Fruit fly (Drosophila melanogaster): ENCODE results near the gene Cpr92F.

Cpr92F gene

dm6 chr3R:20621805-20622286 lies 47.5 kb upstream of the Cpr92F start, which contains the start of gene H (continued):
- TF ChIP-seq CkIIα-i1 (GFP tag; IDR thresholded peaks at IDR 0.05) (no peak), CG2889 (GFP tag; IDR thresholded peaks at IDR 0.05) (no peak), Ets97D (GFP tag; optimal IDR thresholded peaks at IDR 0.05) (peak; percentile 65), CG2116 (GFP tag; optimal IDR thresholded peaks at IDR 0.05) (peak; percentile 47), unc-4 (GFP tag; IDR thresholded peaks at IDR 0.05; ENCODE audit: partially characterized antibody) (no peak), h (optimal IDR thresholded peaks at IDR 0.05) (no peak), prd (optimal IDR thresholded peaks at IDR 0.05) (no peak), prd (GFP tag; IDR thresholded peaks at IDR 0.05) (no peak), ash1 (GFP tag; optimal IDR thresholded peaks at IDR 0.05) (no peak), nmo (GFP tag; optimal IDR thresholded peaks at IDR 0.05) (no peak), sens (GFP tag) (peak; percentile 52), CG3163 (GFP tag; optimal IDR thresholded peaks at IDR 0.05) (no peak), CG3726 (GFP tag; IDR thresholded peaks at IDR 0.05) (no peak), knrl (GFP tag; IDR thresholded peaks at IDR 0.05; ENCODE audit: partially characterized antibody) (0 out of 3 replicates have a peak, but pooled peaks have one; percentile 11), CG4404 (GFP tag; IDR thresholded peaks at IDR 0.05) (no peak), CG17802 (tag; optimal IDR thresholded peaks at IDR 0.05) (peak; percentile 90), Hmr (GFP tag; optimal IDR thresholded peaks at IDR 0.05) (no peak), Neu2 (GFP tag; optimal IDR thresholded peaks at IDR 0.05; ENCODE audit: borderline replicate concordance) (no peak), CG1024 (GFP tag; IDR thresholded peaks at IDR 0.05) (peak; percentile 81), Dp (GFP tag; optimal IDR thresholded peaks at IDR 0.05) (peak; percentile 29), fd3F (GFP tag; optimal IDR thresholded peaks at IDR 0.05) (no peak), Dbx (GFP tag; IDR thresholded peaks at IDR 0.05) (0 out of 3 replicates have a peak, but pooled peaks have one; percentile 10), Bdp1 (GFP tag; optimal IDR thresholded peaks at IDR 0.05) (no peak), fru (optimal IDR thresholded peaks at IDR 0.05) (no peak), mam (GFP tag; optimal IDR thresholded peaks at IDR 0.05) (no peak), Myb (GFP tag; optimal IDR thresholded peaks at IDR 0.05) (peak; percentile 83), MTF-1 (GFP tag; optimal IDR thresholded peaks at IDR 0.05; ENCODE audit: borderline replicate concordance) (no peak), dati (GFP tag; IDR thresholded peaks at IDR 0.05) (no peak), crol (GFP tag; IDR thresholded peaks at IDR 0.05) (no peak), usp (GFP tag; optimal IDR thresholded peaks at IDR 0.05) (no peak), CG12299 (tag; optimal IDR thresholded peaks at IDR 0.05) (peak; percentile 11), dm (GFP tag; optimal IDR thresholded peaks at IDR 0.05) (peak; percentile 24), dmrt99B (tag; optimal IDR thresholded peaks at IDR 0.05) (no peak), mirr (GFP tag; optimal IDR thresholded peaks at IDR 0.05) (no peak), CG10543 (GFP tag; optimal IDR thresholded peaks at IDR 0.05) (no peak), Poxn (GFP tag; IDR thresholded peaks at IDR 0.05) (no peak), toy (GFP tag; IDR thresholded peaks at IDR 0.05) (no peak), HLH4C (GFP tag; IDR thresholded peaks at IDR 0.05; ENCODE audit: partially characterized antibody) (no peak), Optix (GFP tag; IDR thresholded peaks at IDR 0.05) (no peak), CG10147 (GFP tag; optimal IDR thresholded peaks at IDR 0.05) (no peak), CG15269 (tag; optimal IDR thresholded peaks at IDR 0.05) (no peak), CG9932 (GFP tag; IDR thresholded peaks at IDR 0.05) (no peak), BEAF-32 (GFP tag; optimal IDR thresholded peaks at IDR 0.05) (peak; percentile 45), ken (GFP tag; IDR thresholded peaks at IDR 0.05) (no peak), sima (GFP tag; optimal IDR thresholded peaks at IDR 0.05) (no peak), nom (GFP tag; optimal IDR thresholded peaks at IDR 0.05) (no peak), CG10366 (GFP tag; IDR thresholded peaks at IDR 0.05) (no peak), ewg (GFP tag; optimal IDR thresholded peaks at IDR 0.05) (no peak), CG7987 (GFP tag; optimal IDR thresholded peaks at IDR 0.05) (no peak), CoRest (tag; optimal IDR thresholded peaks at IDR 0.05) (no peak), sim (GFP tag; IDR thresholded peaks at IDR 0.05) (no peak), CG3995 (GFP tag; optimal IDR thresholded peaks at IDR 0.05) (peak; percentile 46)
